Fruit fly (Drosophila melanogaster) Kc167 (cell line): ENCODE results near the gene CG14546.

Experiments
- Myc ChIP-seq: fragments of >200 bp; optimal IDR thresholded peaks from 2 replicates; lab custom pipeline; 2017; ENCODE audit warnings: missing external identifiers
- Sin3A ChIP-seq: fragments of >200 bp; optimal IDR thresholded peaks from 2 replicates; lab custom pipeline; 2018; ENCODE audit warnings: missing external identifiers
- h ChIP-seq: fragments of >200 bp; optimal IDR thresholded peaks from 3 replicates; lab custom pipeline; 2018; ENCODE audit warnings: missing external identifiers
- insv ChIP-seq: fragments of >200 bp; optimal IDR thresholded peaks from 3 replicates; lab custom pipeline; 2018; ENCODE audit warnings: missing external identifiers
- psq ChIP-seq: fragments of >200 bp; optimal IDR thresholded peaks from 2 replicates; lab custom pipeline; 2017; ENCODE audit warnings: missing external identifiers
- ttk ChIP-seq: sonication (Bioruptor generic); optimal IDR thresholded peaks from 2 replicates; lab custom pipeline; 2017; ENCODE audit warnings: missing external identifiers

The CG14546 gene

dm6 chr3R:25922534-25922933 is at the start of gene CG14546:
Gene CG14546 (minus strand): TSS chr3R:25922634.
- TF ChIP-seq Myc (lab: Kevin White, UChicago) = no peak
- no peak for TF ChIP-seq Sin3A (lab: Kevin White, UChicago)
- TF ChIP-seq h (lab: Kevin White, UChicago) = no peak
- TF ChIP-seq ttk (lab: Kevin White, UChicago) = no peak
- TF ChIP-seq psq = no peak
- TF ChIP-seq insv (lab: Kevin White, UChicago) = no peak

- no peak for TF ChIP-seq ttk (lab: Kevin White, UChicago)
- TF ChIP-seq h (lab: Kevin White, UChicago) = no peak
- TF ChIP-seq Sin3A (lab: Kevin White, UChicago) = no peak
- TF ChIP-seq insv (lab: Kevin White, UChicago) = no peak
- no peak for TF ChIP-seq psq
- no peak for TF ChIP-seq Myc (lab: Kevin White, UChicago)
Observed at dm6 chr3R:25969780-25970179, 47.3 kb upstream of the CG14546 start, which contains the start of gene fid. Gene fid (plus strand): TSS chr3R:25970080.

dm6 chr3R:25968915-25969314 is 46.5 kb upstream of the CG14546 start:
- TF ChIP-seq ttk (lab: Kevin White, UChicago) (no peak), Sin3A (lab: Kevin White, UChicago) (no peak), psq (no peak), insv (lab: Kevin White, UChicago) (no peak), Myc (lab: Kevin White, UChicago) (no peak), h (lab: Kevin White, UChicago) (no peak)

dm6 chr3R:25968486-25968885 is 46.1 kb upstream of the CG14546 start:
- TF ChIP-seq ttk (lab: Kevin White, UChicago) = no peak
- TF ChIP-seq insv (lab: Kevin White, UChicago) = no peak
- TF ChIP-seq Sin3A (lab: Kevin White, UChicago) = no peak
- TF ChIP-seq Myc (lab: Kevin White, UChicago) = no peak
- no peak for TF ChIP-seq psq
- no peak for TF ChIP-seq h (lab: Kevin White, UChicago)

- TF ChIP-seq psq = no peak
- TF ChIP-seq h (lab: Kevin White, UChicago) = no peak
- no peak for TF ChIP-seq Sin3A (lab: Kevin White, UChicago)
- TF ChIP-seq ttk (lab: Kevin White, UChicago) = no peak
- TF ChIP-seq Myc (lab: Kevin White, UChicago) = no peak
- no peak for TF ChIP-seq insv (lab: Kevin White, UChicago)
Observed at dm6 chr3R:25966944-25967343, 44.5 kb upstream of the CG14546 start.

- no peak for TF ChIP-seq Sin3A (lab: Kevin White, UChicago)
- no peak for TF ChIP-seq Myc (lab: Kevin White, UChicago)
- TF ChIP-seq psq = no peak
- no peak for TF ChIP-seq insv (lab: Kevin White, UChicago)
- no peak for TF ChIP-seq ttk (lab: Kevin White, UChicago)
- no peak for TF ChIP-seq h (lab: Kevin White, UChicago)
Observed at dm6 chr3R:25961694-25962093, 39.3 kb upstream of the CG14546 start, which contains the start of gene boss. Gene boss (plus strand): TSS chr3R:25961994.

- TF ChIP-seq h (lab: Kevin White, UChicago) (no peak), Myc (lab: Kevin White, UChicago) (no peak), insv (lab: Kevin White, UChicago) (no peak), ttk (lab: Kevin White, UChicago) (no peak), psq (no peak), Sin3A (lab: Kevin White, UChicago) (no peak)
Observed at dm6 chr3R:25958979-25959378, 36.5 kb upstream of the CG14546 start, which contains the start of gene CG14540. Gene CG14540 (plus strand): TSS chr3R:25959279.

- TF ChIP-seq psq = no peak
- no peak for TF ChIP-seq ttk (lab: Kevin White, UChicago)
- no peak for TF ChIP-seq insv (lab: Kevin White, UChicago)
- TF ChIP-seq h (lab: Kevin White, UChicago) = no peak
- no peak for TF ChIP-seq Myc (lab: Kevin White, UChicago)
- TF ChIP-seq Sin3A (lab: Kevin White, UChicago) = no peak
Observed at dm6 chr3R:25956092-25956491, 33.7 kb upstream of the CG14546 start, which contains the start of gene CCAP-R. Gene CCAP-R (minus strand): TSS chr3R:25956270.

- TF ChIP-seq Myc (lab: Kevin White, UChicago) = no peak
- TF ChIP-seq ttk (lab: Kevin White, UChicago) = no peak
- TF ChIP-seq insv (lab: Kevin White, UChicago) = no peak
- TF ChIP-seq psq = no peak
- TF ChIP-seq h (lab: Kevin White, UChicago) = no peak
- no peak for TF ChIP-seq Sin3A (lab: Kevin White, UChicago)
Observed at dm6 chr3R:25941310-25941709, 18.9 kb upstream of the CG14546 start.

dm6 chr3R:25919912-25920311 is 2.5 kb downstream of the CG14546 start:
- TF ChIP-seq psq (no peak), ttk (lab: Kevin White, UChicago) (no peak), Myc (lab: Kevin White, UChicago) (no peak), h (lab: Kevin White, UChicago) (no peak)

dm6 chr3R:25906722-25907121 is 15.7 kb downstream of the CG14546 start, which contains the start of gene kumpel:
Gene kumpel (plus strand): TSS chr3R:25907022.
- TF ChIP-seq psq (no peak), ttk (lab: Kevin White, UChicago) (no peak), insv (lab: Kevin White, UChicago) (no peak), h (lab: Kevin White, UChicago) (no peak), Sin3A (lab: Kevin White, UChicago) (no peak), Myc (lab: Kevin White, UChicago) (no peak)

dm6 chr3R:25902343-25902742 is 20.1 kb downstream of the CG14546 start, which contains the start of gene CG31089:
Gene CG31089 (plus strand): TSS chr3R:25902643.
- TF ChIP-seq insv (lab: Kevin White, UChicago) (no peak), h (lab: Kevin White, UChicago) (no peak), Sin3A (lab: Kevin White, UChicago) (no peak), psq (no peak), Myc (lab: Kevin White, UChicago) (no peak), ttk (lab: Kevin White, UChicago) (no peak)
